Fruit fly (Drosophila melanogaster): ENCODE results near the gene CG34367.
A peak's percentile ranks its signal among the peaks of the same experiment; 100 is the strongest.

Gene CG34367

DNA sequence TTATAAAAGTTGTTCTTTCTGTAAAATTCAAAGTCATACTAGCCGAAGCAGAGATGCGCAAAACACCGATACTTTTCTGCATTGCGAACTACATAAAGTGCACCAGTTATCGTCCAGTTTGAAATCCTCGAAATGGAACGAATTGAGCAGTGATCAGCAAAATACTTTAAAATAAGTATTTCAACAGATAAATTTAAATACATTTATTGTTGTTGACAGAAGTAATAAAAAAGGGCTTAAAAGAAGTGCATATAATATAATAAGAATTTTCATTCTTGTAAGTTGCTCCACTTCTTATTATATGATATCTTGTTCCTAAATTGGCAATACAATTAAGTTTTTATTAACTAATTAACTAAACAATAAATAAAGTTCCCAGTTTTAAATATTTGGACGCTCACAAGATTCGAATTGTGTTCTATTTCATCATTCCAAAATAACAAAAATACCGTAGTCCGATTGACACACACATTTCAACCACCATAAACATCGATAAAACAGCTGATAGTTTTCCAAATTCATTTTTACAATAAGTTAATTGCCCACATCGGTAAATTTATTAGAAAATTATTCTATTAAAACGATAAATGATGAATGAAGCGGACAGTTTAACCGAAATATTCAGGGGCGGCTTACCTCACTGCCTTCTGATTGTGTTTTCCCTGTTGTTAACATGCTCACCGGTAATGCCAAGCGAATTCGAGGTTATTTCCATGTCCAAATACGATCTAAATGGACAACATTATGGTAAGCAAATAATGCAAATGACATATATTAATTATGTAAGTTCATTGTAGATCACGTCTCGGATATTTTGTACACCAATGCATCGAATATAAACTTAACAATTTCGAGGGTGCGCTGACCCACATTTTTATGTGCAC is 39.1 kb downstream of the CG34367 start, which contains the start of the genes Usp14 and CG4972 (continued):
- 0 out of 2 replicates have a peak, but pooled peaks have one; percentile 19 for TF ChIP-seq unc-4 (GFP tag; IDR thresholded peaks at IDR 0.05; ENCODE audit: partially characterized antibody)
- no peak for TF ChIP-seq CG8478 (optimal IDR thresholded peaks at IDR 0.05)
- TF ChIP-seq esg (GFP tag; conservative IDR thresholded peaks at IDR 0.05) = no peak
- peak; percentile 33 for TF ChIP-seq CG2712 (tag; optimal IDR thresholded peaks at IDR 0.05)
- no peak for TF ChIP-seq CG18011 (GFP tag; optimal IDR thresholded peaks at IDR 0.05)
- no peak for TF ChIP-seq CG2889 (GFP tag; IDR thresholded peaks at IDR 0.05)
- no peak for TF ChIP-seq bab2 (GFP tag; optimal IDR thresholded peaks at IDR 0.05)
- TF ChIP-seq sr (GFP tag; IDR thresholded peaks at IDR 0.05) = no peak
- TF ChIP-seq CG12071 (GFP tag; optimal IDR thresholded peaks at IDR 0.05) = no peak
- peak; percentile 20 for TF ChIP-seq CG12104 (GFP tag; optimal IDR thresholded peaks at IDR 0.05)
- peak; percentile 55 for TF ChIP-seq CoRest (tag; optimal IDR thresholded peaks at IDR 0.05)
- TF ChIP-seq CG9797 (GFP tag; optimal IDR thresholded peaks at IDR 0.05) = no peak
- TF ChIP-seq CG12219 (GFP tag; optimal IDR thresholded peaks at IDR 0.05) = no peak
- TF ChIP-seq sob (GFP tag; IDR thresholded peaks at IDR 0.05) = no peak
- peak; percentile 0 for TF ChIP-seq Hr3 (GFP tag; optimal IDR thresholded peaks at IDR 0.05)
- no peak for TF ChIP-seq Neu2 (GFP tag; optimal IDR thresholded peaks at IDR 0.05; ENCODE audit: borderline replicate concordance)
- no peak for TF ChIP-seq br (optimal IDR thresholded peaks at IDR 0.05)
- no peak for TF ChIP-seq CG17612 (GFP tag; IDR thresholded peaks at IDR 0.05)
- TF ChIP-seq gsb-n (tag; optimal IDR thresholded peaks at IDR 0.05) = no peak
- TF ChIP-seq phol (tag; optimal IDR thresholded peaks at IDR 0.05) = peak; percentile 60
- peak in 1 of 2 experiments; percentile 3 for TF ChIP-seq tll (GFP tag; optimal IDR thresholded peaks at IDR 0.05)
- peak; percentile 80 for TF ChIP-seq BEAF-32 (GFP tag; optimal IDR thresholded peaks at IDR 0.05)
- no peak for TF ChIP-seq lmd (GFP tag; IDR thresholded peaks at IDR 0.05)
- TF ChIP-seq GATAe (GFP tag; conservative IDR thresholded peaks at IDR 0.05) = no peak
- TF ChIP-seq amos (GFP tag; IDR thresholded peaks at IDR 0.05; ENCODE audit: partially characterized antibody) = peak; percentile 53; the same call in 1 of the 2 replicates
- TF ChIP-seq dan (GFP tag; IDR thresholded peaks at IDR 0.05) = no peak
- no peak for TF ChIP-seq YL-1 (GFP tag; optimal IDR thresholded peaks at IDR 0.05)
- 0 out of 3 replicates have a peak, but pooled peaks have one; percentile 15 for TF ChIP-seq CG34422 (GFP tag; IDR thresholded peaks at IDR 0.05)
- TF ChIP-seq CG4617 (GFP tag; optimal IDR thresholded peaks at IDR 0.05; ENCODE audit: borderline replicate concordance) = peak; percentile 19
- no peak for TF ChIP-seq Rx (GFP tag; IDR thresholded peaks at IDR 0.05)
- TF ChIP-seq CG14667 (GFP tag; IDR thresholded peaks at IDR 0.05) = peak; percentile 70; the same call in 1 of the 2 replicates
- no peak for TF ChIP-seq sqz (GFP tag; optimal IDR thresholded peaks at IDR 0.05)
- TF ChIP-seq CG5953 (GFP tag; IDR thresholded peaks at IDR 0.05) = no peak
- peak; percentile 9 for TF ChIP-seq Sox100B (GFP tag; optimal IDR thresholded peaks at IDR 0.05)
- peak; percentile 90 for TF ChIP-seq bigmax (GFP tag; optimal IDR thresholded peaks at IDR 0.05)
- no peak for TF ChIP-seq Mad (GFP tag; optimal IDR thresholded peaks at IDR 0.05)
- no peak for TF ChIP-seq chif (GFP tag; optimal IDR thresholded peaks at IDR 0.05)
- no peak for TF ChIP-seq al (GFP tag; IDR thresholded peaks at IDR 0.05)
- TF ChIP-seq CG10267 (tag; optimal IDR thresholded peaks at IDR 0.05) = peak; percentile 16
- TF ChIP-seq otp (GFP tag; IDR thresholded peaks at IDR 0.05) = no peak
- TF ChIP-seq btn (GFP tag; optimal IDR thresholded peaks at IDR 0.05) = no peak
- peak; percentile 40 for TF ChIP-seq pzg (GFP tag; optimal IDR thresholded peaks at IDR 0.05)
- no peak for TF ChIP-seq Abd-B (GFP tag; optimal IDR thresholded peaks at IDR 0.05)
- TF ChIP-seq CG7271 (tag; optimal IDR thresholded peaks at IDR 0.05) = no peak
- TF ChIP-seq CG17802 (tag; optimal IDR thresholded peaks at IDR 0.05) = peak; percentile 86
- TF ChIP-seq CG15269 (tag; optimal IDR thresholded peaks at IDR 0.05) = no peak
- no peak for TF ChIP-seq NFAT (GFP tag; IDR thresholded peaks at IDR 0.05)
- no peak for TF ChIP-seq CG4424 (GFP tag; optimal IDR thresholded peaks at IDR 0.05)
- TF ChIP-seq Max (GFP tag; optimal IDR thresholded peaks at IDR 0.05) = peak; percentile 24

Measured in whole organism, embryonic.